Fruit fly (Drosophila melanogaster) whole organism, embryonic: Measurements from ENCODE around the gene CG31548.
A peak's percentile ranks its signal among the peaks of the same experiment; 100 is the strongest.

Source experiments
- B-H1 ChIP-seq: fragments of 200-800 bp; sonication (Bioruptor generic); IDR thresholded peaks from 3 replicates; pipeline ENCODE4 v1.3.6; 2022; ENCODE audit warnings: missing biosample characterization, missing genetic modification characterization
- CG11456 ChIP-seq: fragments of 200-800 bp; sonication (Bioruptor generic); IDR thresholded peaks from 3 replicates; pipeline ENCODE4 v1.3.6; 2022; ENCODE audit warnings: missing biosample characterization, missing genetic modification characterization
- CG11696 ChIP-seq: fragments of 200-800 bp; sonication (Bioruptor generic); IDR thresholded peaks from 2 replicates; pipeline ENCODE4 v1.3.6; 2022; ENCODE audit warnings: missing biosample characterization, missing genetic modification characterization
- CG12071 ChIP-seq: fragments of 200-800 bp; sonication (Bioruptor generic); optimal IDR thresholded peaks from 3 replicates; lab custom pipeline; 2018; ENCODE audit warnings: missing biosample characterization, mild to moderate bottlenecking, missing genetic modification characterization
- CG12391 ChIP-seq: fragments of 200-800 bp; sonication (Bioruptor generic); optimal IDR thresholded peaks from 3 replicates; lab custom pipeline; 2018; ENCODE audit warnings: missing biosample characterization, mild to moderate bottlenecking, missing genetic modification characterization, moderate library complexity
- CG12769 ChIP-seq: fragments of 200-800 bp; sonication (Bioruptor generic); optimal IDR thresholded peaks from 2 replicates; lab custom pipeline; 2019; ENCODE audit warnings: missing biosample characterization, mild to moderate bottlenecking, missing genetic modification characterization, moderate library complexity
- CG13287 ChIP-seq: fragments of 200-800 bp; sonication (Bioruptor generic); IDR thresholded peaks from 2 replicates; pipeline ENCODE4 v1.3.6; 2022; ENCODE audit warnings: missing biosample characterization, missing genetic modification characterization; ENCODE audit not compliant: partially characterized antibody
- CG13624 ChIP-seq: fragments of 200-800 bp; sonication (Bioruptor generic); optimal IDR thresholded peaks from 2 replicates; lab custom pipeline; 2016; ENCODE audit warnings: missing biosample characterization, missing genetic modification characterization
- CG13775 ChIP-seq: fragments of 200-800 bp; sonication (Bioruptor generic); optimal IDR thresholded peaks from 3 replicates; lab custom pipeline; 2017; ENCODE audit warnings: missing biosample characterization, mild to moderate bottlenecking, missing genetic modification characterization
- CG15011 ChIP-seq: fragments of 200-800 bp; sonication (Bioruptor generic); optimal IDR thresholded peaks from 3 replicates; lab custom pipeline; 2018; ENCODE audit warnings: missing biosample characterization, mild to moderate bottlenecking, missing genetic modification characterization
- CG16779 ChIP-seq: fragments of 200-800 bp; sonication (Bioruptor generic); IDR thresholded peaks from 2 replicates; pipeline ENCODE4 v1.3.6; 2022; ENCODE audit warnings: missing biosample characterization, missing genetic modification characterization
- CG17385 ChIP-seq: fragments of 200-800 bp; sonication (Bioruptor generic); optimal IDR thresholded peaks from 3 replicates; lab custom pipeline; 2018; ENCODE audit warnings: missing biosample characterization, mild to moderate bottlenecking, missing genetic modification characterization
- CG18011 ChIP-seq: fragments of 200-800 bp; sonication (Bioruptor generic); optimal IDR thresholded peaks from 2 replicates; lab custom pipeline; 2017; ENCODE audit warnings: missing biosample characterization, missing genetic modification characterization, mild to moderate bottlenecking, moderate library complexity, missing genotype
- CG18262 ChIP-seq: fragments of 200-800 bp; optimal IDR thresholded peaks from 3 replicates; lab custom pipeline; 2019; ENCODE audit warnings: missing biosample characterization, mild to moderate bottlenecking, missing genetic modification characterization, moderate library complexity
- CG1832 ChIP-seq: fragments of 200-800 bp; sonication (Bioruptor generic); optimal IDR thresholded peaks from 2 replicates; lab custom pipeline; 2017; ENCODE audit warnings: missing biosample characterization, mild to moderate bottlenecking, missing genetic modification characterization, inconsistent platforms
- CG2116 ChIP-seq: fragments of 200-800 bp; sonication (Bioruptor generic); optimal IDR thresholded peaks from 3 replicates; lab custom pipeline; 2018; ENCODE audit warnings: missing biosample characterization, mild to moderate bottlenecking, missing genetic modification characterization
- CG31441 ChIP-seq: fragments of 200-800 bp; sonication (Bioruptor generic); IDR thresholded peaks from 2 replicates; pipeline ENCODE4 v1.3.6; 2022; ENCODE audit warnings: missing biosample characterization, missing genetic modification characterization
- CG32532 ChIP-seq: fragments of 200-800 bp; sonication (Bioruptor generic); IDR thresholded peaks from 2 replicates; pipeline ENCODE4 v1.3.6; 2022; ENCODE audit warnings: missing biosample characterization, missing genetic modification characterization
- CG34224 ChIP-seq: fragments of 200-800 bp; sonication (Bioruptor generic); IDR thresholded peaks from 3 replicates; pipeline ENCODE4 v1.3.6; 2022; ENCODE audit warnings: missing biosample characterization, missing genetic modification characterization; ENCODE audit not compliant: partially characterized antibody
- CG42726 ChIP-seq: fragments of 200-800 bp; sonication (Bioruptor generic); IDR thresholded peaks from 2 replicates; pipeline ENCODE4 v1.3.6; 2022; ENCODE audit warnings: missing biosample characterization, missing genetic modification characterization; ENCODE audit not compliant: partially characterized antibody
- CG4282 ChIP-seq: fragments of 200-800 bp; sonication (Bioruptor generic); optimal IDR thresholded peaks from 2 replicates; lab custom pipeline; 2016; ENCODE audit warnings: missing biosample characterization, missing genetic modification characterization
- CG4820 ChIP-seq: fragments of 200-800 bp; sonication (Bioruptor generic); optimal IDR thresholded peaks from 3 replicates; lab custom pipeline; 2016; ENCODE audit warnings: missing biosample characterization, missing genetic modification characterization
- CG7372 ChIP-seq: fragments of 200-800 bp; sonication (Bioruptor generic); IDR thresholded peaks from 2 replicates; pipeline ENCODE4 v1.3.6; 2022; ENCODE audit warnings: missing biosample characterization, missing genetic modification characterization
- CG8089 ChIP-seq: fragments of 200-800 bp; sonication (Bioruptor generic); optimal IDR thresholded peaks from 3 replicates; lab custom pipeline; 2016; ENCODE audit warnings: missing biosample characterization, missing genetic modification characterization
- CG9932 ChIP-seq: fragments of 200-800 bp; sonication (Bioruptor generic); IDR thresholded peaks from 2 replicates; pipeline ENCODE4 v1.3.6; 2022; ENCODE audit warnings: missing biosample characterization, missing genetic modification characterization
- Dll ChIP-seq: fragments of 200-800 bp; sonication (Bioruptor generic); IDR thresholded peaks from 4 replicates; pipeline ENCODE4 v1.3.6; 2022; ENCODE audit warnings: missing biosample characterization, missing genetic modification characterization; ENCODE audit not compliant: partially characterized antibody
- GATAe ChIP-seq: fragments of 200-800 bp; sonication (Bioruptor generic); conservative IDR thresholded peaks from 2 replicates; pipeline ENCODE4 v1.3.6; 2022; ENCODE audit warnings: missing biosample characterization, missing genetic modification characterization
- H15 ChIP-seq: fragments of 200-800 bp; sonication (Bioruptor generic); IDR thresholded peaks from 3 replicates; pipeline ENCODE4 v1.3.6; 2022; ENCODE audit warnings: missing biosample characterization, missing genetic modification characterization
- HLHmδ ChIP-seq: fragments of 200-800 bp; sonication (Bioruptor generic); optimal IDR thresholded peaks from 2 replicates; lab custom pipeline; 2018; ENCODE audit warnings: missing biosample characterization, mild to moderate bottlenecking, missing genetic modification characterization, moderate library complexity
- Lhr ChIP-seq: fragments of 200-800 bp; sonication (Bioruptor generic); optimal IDR thresholded peaks from 3 replicates; lab custom pipeline; 2017; ENCODE audit warnings: mild to moderate bottlenecking, missing biosample characterization, missing genetic modification reagents, missing genetic modification characterization
- Nf-YA ChIP-seq: fragments of 200-800 bp; sonication (Bioruptor generic); IDR thresholded peaks from 2 replicates; pipeline ENCODE4 v1.3.6; 2022; ENCODE audit warnings: missing biosample characterization, missing genetic modification characterization
- Nf-YC ChIP-seq: fragments of 200-800 bp; optimal IDR thresholded peaks from 3 replicates; lab custom pipeline; 2019; ENCODE audit warnings: missing biosample characterization, mild to moderate bottlenecking, missing genetic modification characterization, moderate library complexity
- Taf1 ChIP-seq: fragments of 200-800 bp; sonication (Bioruptor generic); IDR thresholded peaks from 2 replicates; pipeline ENCODE4 v1.3.6; 2022; ENCODE audit warnings: missing biosample characterization, missing genetic modification characterization
- Xrp1 ChIP-seq: fragments of 200-800 bp; sonication (Bioruptor generic); IDR thresholded peaks from 2 replicates; pipeline ENCODE4 v1.3.6; 2022; ENCODE audit warnings: missing biosample characterization, missing genetic modification characterization
- btn ChIP-seq: fragments of 200-800 bp; sonication (Bioruptor generic); optimal IDR thresholded peaks from 2 replicates; lab custom pipeline; 2016; ENCODE audit warnings: missing biosample characterization, missing genetic modification characterization
- crc ChIP-seq: fragments of 200-800 bp; sonication (Bioruptor generic); optimal IDR thresholded peaks from 2 replicates; lab custom pipeline; 2016; ENCODE audit warnings: missing biosample characterization, missing genetic modification characterization
- dimm ChIP-seq: fragments of 200-800 bp; sonication (Bioruptor generic); IDR thresholded peaks from 2 replicates; pipeline ENCODE4 v1.3.6; 2022; ENCODE audit warnings: missing biosample characterization, missing genetic modification characterization
- dm ChIP-seq: fragments of 200-800 bp; sonication (Bioruptor generic); optimal IDR thresholded peaks from 3 replicates; lab custom pipeline; 2016; ENCODE audit warnings: missing biosample characterization, missing genetic modification characterization
- dmrt99B ChIP-seq: fragments of 200-800 bp; sonication (Bioruptor generic); optimal IDR thresholded peaks from 2 replicates; lab custom pipeline; 2018; ENCODE audit warnings: missing biosample characterization, mild to moderate bottlenecking, missing genetic modification characterization, moderate library complexity
- fd64A ChIP-seq: fragments of 200-800 bp; sonication (Bioruptor generic); optimal IDR thresholded peaks from 3 replicates; lab custom pipeline; 2018; ENCODE audit warnings: missing biosample characterization, mild to moderate bottlenecking, missing genetic modification characterization
- gce ChIP-seq: fragments of 200-800 bp; sonication (Bioruptor generic); IDR thresholded peaks from 3 replicates; pipeline ENCODE4 v1.3.6; 2022; ENCODE audit warnings: missing biosample characterization, missing genetic modification characterization
- jigr1 ChIP-seq: fragments of 200-800 bp; sonication (Bioruptor generic); IDR thresholded peaks from 3 replicates; pipeline ENCODE4 v1.3.6; 2022; ENCODE audit warnings: missing biosample characterization, missing genetic modification characterization
- klu ChIP-seq: fragments of 200-800 bp; sonication (Bioruptor generic); IDR thresholded peaks from 2 replicates; pipeline ENCODE4 v1.3.6; 2022; ENCODE audit warnings: missing biosample characterization, missing genetic modification characterization
- lab ChIP-seq: fragments of 200-800 bp; sonication (Bioruptor generic); optimal IDR thresholded peaks from 3 replicates; lab custom pipeline; 2017; ENCODE audit warnings: missing biosample characterization, missing genetic modification characterization, mild to moderate bottlenecking, moderate library complexity, missing genetic modification reagents
- lbe ChIP-seq: fragments of 200-800 bp; sonication (Bioruptor generic); optimal IDR thresholded peaks from 2 replicates; lab custom pipeline; 2016; ENCODE audit warnings: missing biosample characterization, mild to moderate bottlenecking, missing genetic modification characterization
- mam ChIP-seq: fragments of 200-800 bp; sonication (Bioruptor generic); optimal IDR thresholded peaks from 3 replicates; lab custom pipeline; 2016; ENCODE audit warnings: missing biosample characterization, missing genetic modification characterization
- mld ChIP-seq: fragments of 200-800 bp; sonication (Bioruptor generic); IDR thresholded peaks from 3 replicates; pipeline ENCODE4 v1.3.6; 2022; ENCODE audit warnings: missing biosample characterization, missing genetic modification characterization; ENCODE audit not compliant: partially characterized antibody
- wor ChIP-seq: fragments of 200-800 bp; sonication (Bioruptor generic); IDR thresholded peaks from 2 replicates; pipeline ENCODE4 v1.3.6; 2022; ENCODE audit warnings: missing biosample characterization, missing genetic modification characterization
- zen ChIP-seq: fragments of 200-800 bp; sonication (Bioruptor generic); optimal IDR thresholded peaks from 3 replicates; lab custom pipeline; 2018; ENCODE audit warnings: missing biosample characterization, mild to moderate bottlenecking, missing genetic modification characterization, moderate library complexity

The CG31548 gene

DNA sequence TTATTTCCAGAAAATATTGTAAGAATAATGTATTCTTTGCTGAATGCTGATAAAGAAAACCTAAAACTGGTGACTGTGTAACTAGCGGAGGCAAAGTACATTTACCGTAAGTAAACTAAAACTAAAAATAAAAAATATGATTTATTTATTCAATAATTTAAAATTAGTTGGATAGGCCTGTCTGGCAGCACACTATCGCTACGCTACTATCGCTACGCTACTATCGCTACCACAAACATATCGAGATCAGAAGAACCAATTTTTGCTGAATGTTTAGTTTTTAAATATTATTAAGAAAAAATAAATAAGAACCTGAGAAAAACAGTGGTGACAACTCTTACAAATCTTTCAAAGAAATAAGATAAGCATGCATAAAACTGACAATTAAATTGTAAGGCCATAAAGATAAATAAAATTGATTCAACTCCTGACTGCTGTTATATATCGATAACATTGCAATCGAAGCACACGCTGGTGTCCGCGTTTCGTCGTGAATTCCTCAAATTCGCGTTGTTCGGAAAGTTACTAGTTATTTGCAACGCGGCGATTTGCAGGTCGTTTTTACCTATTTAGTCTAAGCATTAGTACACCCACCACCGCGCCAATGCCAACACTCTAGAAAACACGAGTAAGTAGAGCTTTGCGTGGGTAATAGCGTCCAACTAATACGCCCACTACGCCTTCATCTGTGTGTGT lies 23.7 kb upstream of the CG31548 start, which contains the start of gene Wdr33 (continued):
- TF ChIP-seq CG8089 (GFP tag; lab: Kevin White, UChicago): no peak
- no peak for TF ChIP-seq CG12769
- no peak for TF ChIP-seq fd64A
- no peak for TF ChIP-seq CG1832 (GFP tag; lab: Kevin White, UChicago)
- TF ChIP-seq CG13775 (GFP tag; lab: Kevin White, UChicago): peak; percentile 69
- no peak for TF ChIP-seq Taf1 (GFP tag; lab: Robert Waterston, UW)
- TF ChIP-seq Nf-YC (tag; lab: Kevin White, UChicago): peak; percentile 31
- no peak for TF ChIP-seq dimm (GFP tag; lab: Robert Waterston, UW)
- no peak for TF ChIP-seq zen (tag; lab: Kevin White, UChicago)
- peak; percentile 84; the same call in 2 of the 3 replicates for TF ChIP-seq mld (GFP tag; lab: Robert Waterston, UW)
- TF ChIP-seq CG4820 (GFP tag; lab: Kevin White, UChicago): no peak
- TF ChIP-seq gce (GFP tag; lab: Robert Waterston, UW): no peak
- no peak for TF ChIP-seq mam (GFP tag; lab: Kevin White, UChicago)
- TF ChIP-seq CG42726 (GFP tag; lab: Robert Waterston, UW): peak; percentile 68; the same call in 1 of the 2 replicates
- TF ChIP-seq CG15011: no peak
- TF ChIP-seq CG17385 (GFP tag; lab: Kevin White, UChicago): peak; percentile 36
- peak; percentile 39 for TF ChIP-seq CG2116
- TF ChIP-seq Xrp1 (GFP tag; lab: Robert Waterston, UW): no peak
- TF ChIP-seq CG13287: peak; percentile 89
- TF ChIP-seq B-H1: no peak
- peak; percentile 60 for TF ChIP-seq CG12391 (tag; lab: Kevin White, UChicago)
- TF ChIP-seq CG4282 (GFP tag; lab: Kevin White, UChicago): no peak
- TF ChIP-seq HLHmδ (GFP tag; lab: Kevin White, UChicago): no peak
- no peak for TF ChIP-seq lab (GFP tag; lab: Kevin White, UChicago)
- TF ChIP-seq CG12071 (GFP tag; lab: Kevin White, UChicago): no peak
- peak; percentile 42; the same call in 2 of the 3 replicates for TF ChIP-seq jigr1 (GFP tag; lab: Robert Waterston, UW)
- TF ChIP-seq GATAe (GFP tag; lab: Robert Waterston, UW): no peak
- no peak for TF ChIP-seq CG18011 (GFP tag; lab: Kevin White, UChicago)
- no peak for TF ChIP-seq CG13624
- no peak for TF ChIP-seq dmrt99B (tag; lab: Kevin White, UChicago)
- TF ChIP-seq CG18262 (tag; lab: Kevin White, UChicago): peak; percentile 36
- TF ChIP-seq CG7372 (GFP tag; lab: Robert Waterston, UW): no peak
- peak; percentile 46; the same call in 1 of the 2 replicates for TF ChIP-seq CG9932 (GFP tag; lab: Robert Waterston, UW)
- 0 out of 3 replicates have a peak, but pooled peaks have one; percentile 12 for TF ChIP-seq CG11456 (GFP tag; lab: Robert Waterston, UW)
- TF ChIP-seq klu (GFP tag; lab: Robert Waterston, UW): no peak
- TF ChIP-seq CG16779 (GFP tag; lab: Robert Waterston, UW): no peak
- TF ChIP-seq H15 (GFP tag; lab: Robert Waterston, UW): 0 out of 3 replicates have a peak, but pooled peaks have one; percentile 7
- no peak for TF ChIP-seq CG31441 (GFP tag; lab: Robert Waterston, UW)
- TF ChIP-seq lbe: no peak
- no peak for TF ChIP-seq Nf-YA
- no peak for TF ChIP-seq CG11696
- peak; percentile 82 for TF ChIP-seq CG34224 (GFP tag; lab: Robert Waterston, UW)
- no peak for TF ChIP-seq btn
- peak; percentile 6 for TF ChIP-seq dm (GFP tag; lab: Kevin White, UChicago)
- TF ChIP-seq Lhr (GFP tag; lab: Kevin White, UChicago): peak; percentile 20
- TF ChIP-seq wor (GFP tag; lab: Robert Waterston, UW): 0 out of 2 replicates have a peak, but pooled peaks have one; percentile 13
- TF ChIP-seq CG32532 (GFP tag; lab: Robert Waterston, UW): peak; percentile 62
- TF ChIP-seq Dll: peak; percentile 96
- no peak for TF ChIP-seq crc (GFP tag; lab: Kevin White, UChicago)
